Fruit fly (Drosophila melanogaster): ENCODE data around the gene Idgf1.

The Idgf1 gene

DNA sequence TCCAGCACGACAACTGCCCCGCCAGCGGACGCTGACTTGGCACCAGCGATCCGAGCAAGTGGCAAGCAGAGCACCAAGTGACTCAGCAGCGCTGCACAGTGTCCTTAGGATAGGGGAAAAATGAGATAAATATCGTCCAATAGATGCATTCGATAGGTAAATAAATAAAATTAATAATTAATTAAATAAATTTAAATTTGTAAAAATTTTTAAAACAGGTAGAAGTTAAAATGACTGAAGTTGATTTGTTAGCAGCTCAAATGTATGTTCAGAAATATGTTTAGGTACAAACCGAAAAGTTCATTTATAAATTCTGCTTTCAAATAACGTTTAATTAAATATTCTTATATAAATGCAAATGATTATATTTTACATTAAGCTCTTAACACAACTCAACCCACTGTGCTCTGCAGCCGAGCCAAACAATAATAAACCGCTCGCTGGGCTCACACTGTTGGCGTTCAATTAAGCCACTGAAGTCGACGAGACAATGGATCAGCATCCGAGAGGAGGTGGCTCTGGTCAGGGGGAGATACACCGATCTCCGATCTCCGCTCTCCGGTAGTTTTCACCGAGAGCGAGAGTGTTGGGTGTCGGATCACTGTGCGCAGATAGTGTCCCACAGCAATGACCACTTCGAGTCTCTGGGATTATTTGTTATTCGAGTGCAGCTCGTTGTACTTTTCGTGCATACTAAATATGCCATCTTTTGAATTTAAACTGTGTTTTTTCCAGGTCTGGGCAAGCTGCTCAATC is 3.6 kb downstream of the Idgf1 start, which contains the start of gene CG5888 (continued):
- no peak for TF ChIP-seq slp2 (GFP tag; optimal IDR thresholded peaks at IDR 0.05)
- no peak for TF ChIP-seq bab2 (GFP tag; optimal IDR thresholded peaks at IDR 0.05)
- TF ChIP-seq Aef1 (GFP tag; IDR thresholded peaks at IDR 0.05) = no peak; the same call in 2 of the 3 replicates
- peak; percentile 45; the same call in 1 of the 2 replicates for TF ChIP-seq sens-2 (GFP tag; IDR thresholded peaks at IDR 0.05)
- TF ChIP-seq MBD-R2 (GFP tag; IDR thresholded peaks at IDR 0.05) = no peak
- TF ChIP-seq CG10543 (GFP tag; optimal IDR thresholded peaks at IDR 0.05) = peak; percentile 50
- peak; percentile 86 for TF ChIP-seq CG8924 (tag; optimal IDR thresholded peaks at IDR 0.05)
- no peak for TF ChIP-seq MESR4 (GFP tag; optimal IDR thresholded peaks at IDR 0.05)
- TF ChIP-seq CG11085 (GFP tag; IDR thresholded peaks at IDR 0.05) = no peak
- TF ChIP-seq CG12219 (GFP tag; optimal IDR thresholded peaks at IDR 0.05) = peak; percentile 19
- TF ChIP-seq CG17612 (GFP tag; IDR thresholded peaks at IDR 0.05) = no peak
- TF ChIP-seq CG2116 (GFP tag; optimal IDR thresholded peaks at IDR 0.05) = peak; percentile 14
- TF ChIP-seq Scr (GFP tag; IDR thresholded peaks at IDR 0.05; ENCODE audit: partially characterized antibody) = no peak
- TF ChIP-seq CG10565 (GFP tag; optimal IDR thresholded peaks at IDR 0.05) = no peak
- peak; percentile 56; the same call in 1 of the 3 replicates for TF ChIP-seq CG11456 (GFP tag; IDR thresholded peaks at IDR 0.05)
- TF ChIP-seq so (GFP tag; IDR thresholded peaks at IDR 0.05) = peak; percentile 74; the same call in 2 of the 3 replicates
- no peak for TF ChIP-seq br (optimal IDR thresholded peaks at IDR 0.05)
- TF ChIP-seq HLH54F (GFP tag; optimal IDR thresholded peaks at IDR 0.05) = no peak
- TF ChIP-seq D19A (tag; optimal IDR thresholded peaks at IDR 0.05) = peak; percentile 68
- no peak for TF ChIP-seq oc (tag; optimal IDR thresholded peaks at IDR 0.05)
- peak; percentile 66 for TF ChIP-seq ara (GFP tag; IDR thresholded peaks at IDR 0.05)
- no peak for TF ChIP-seq CG15479 (GFP tag; optimal IDR thresholded peaks at IDR 0.05)
- peak; percentile 42 for TF ChIP-seq CG3407 (GFP tag; optimal IDR thresholded peaks at IDR 0.05)
- no peak for TF ChIP-seq Optix (GFP tag; IDR thresholded peaks at IDR 0.05)
- TF ChIP-seq esg (GFP tag; conservative IDR thresholded peaks at IDR 0.05) = peak; percentile 57; the same call in 1 of the 2 replicates
- TF ChIP-seq dan (GFP tag; IDR thresholded peaks at IDR 0.05) = no peak
- TF ChIP-seq CG12942 (GFP tag; optimal IDR thresholded peaks at IDR 0.05) = peak; percentile 34
- TF ChIP-seq CG32772 (GFP tag; IDR thresholded peaks at IDR 0.05) = peak; percentile 59
- TF ChIP-seq gcm2 (GFP tag; optimal IDR thresholded peaks at IDR 0.05) = no peak
- no peak for TF ChIP-seq sqz (GFP tag; optimal IDR thresholded peaks at IDR 0.05)
- TF ChIP-seq CG7987 (GFP tag; optimal IDR thresholded peaks at IDR 0.05) = no peak
- no peak for TF ChIP-seq CG9797 (GFP tag; optimal IDR thresholded peaks at IDR 0.05)
- TF ChIP-seq nerfin-2 (GFP tag; IDR thresholded peaks at IDR 0.05; ENCODE audit: partially characterized antibody) = no peak
- no peak for TF ChIP-seq z (GFP tag; IDR thresholded peaks at IDR 0.05)
- no peak for TF ChIP-seq cg (GFP tag; optimal IDR thresholded peaks at IDR 0.05)
- peak; percentile 34 for TF ChIP-seq Xbp1 (GFP tag; optimal IDR thresholded peaks at IDR 0.05)
- no peak for TF ChIP-seq Antp (GFP tag; optimal IDR thresholded peaks at IDR 0.05)
- no peak for TF ChIP-seq eve (GFP tag; optimal IDR thresholded peaks at IDR 0.05)
- TF ChIP-seq maf-S (GFP tag; optimal IDR thresholded peaks at IDR 0.05) = no peak
- TF ChIP-seq gsb-n (tag; optimal IDR thresholded peaks at IDR 0.05) = peak; percentile 70
- TF ChIP-seq ap (GFP tag; IDR thresholded peaks at IDR 0.05) = peak; percentile 49
- TF ChIP-seq GATAe (GFP tag; conservative IDR thresholded peaks at IDR 0.05) = no peak
- no peak for TF ChIP-seq Hey (tag; optimal IDR thresholded peaks at IDR 0.05)
- no peak for TF ChIP-seq sc (optimal IDR thresholded peaks at IDR 0.05)
- peak; percentile 65 for TF ChIP-seq sc (GFP tag; optimal IDR thresholded peaks at IDR 0.05)
- peak; percentile 45 for TF ChIP-seq CG17359 (tag; optimal IDR thresholded peaks at IDR 0.05)
- no peak for TF ChIP-seq Mrtf (GFP tag; IDR thresholded peaks at IDR 0.05)
- peak; percentile 34 for TF ChIP-seq CG1529 (GFP tag; optimal IDR thresholded peaks at IDR 0.05)
- no peak for TF ChIP-seq CG6765 (GFP tag; optimal IDR thresholded peaks at IDR 0.05)
- TF ChIP-seq Atf3 (GFP tag; optimal IDR thresholded peaks at IDR 0.05) = no peak
- TF ChIP-seq slou (GFP tag; optimal IDR thresholded peaks at IDR 0.05) = no peak
